Worm (Caenorhabditis elegans): ENCODE measurements around the gene D1044.7.

Gene D1044.7

ce11 chrIII:5469090-5469489, 39.5 kb downstream of the D1044.7 start:
- TF ChIP-seq blmp-1 (tag; optimal IDR thresholded peaks at IDR 0.05; ENCODE audit: insufficient read depth) (no peak), nhr-6 (tag; optimal IDR thresholded peaks at IDR 0.05) (no peak), nhr-10 (tag; optimal IDR thresholded peaks at IDR 0.05) (no peak), nhr-12 (tag; optimal IDR thresholded peaks at IDR 0.05) (no peak), F13H6.1 (tag; optimal IDR thresholded peaks at IDR 0.05) (no peak), nhr-129 (tag; optimal IDR thresholded peaks at IDR 0.05) (no peak), nhr-11 (tag; optimal IDR thresholded peaks at IDR 0.05) (no peak), egl-27 (tag; optimal IDR thresholded peaks at IDR 0.05) (no peak), nhr-23 (tag; optimal IDR thresholded peaks at IDR 0.05) (no peak), lsy-2 (tag; optimal IDR thresholded peaks at IDR 0.05) (no peak), aly-2 (tag; optimal IDR thresholded peaks at IDR 0.05) (no peak), ztf-11 (tag; optimal IDR thresholded peaks at IDR 0.05) (no peak), ztf-1 (GFP tag; conservative IDR thresholded peaks at IDR 0.05) (no peak), ZK546.5 (tag; optimal IDR thresholded peaks at IDR 0.05) (no peak), ama-1 (optimal IDR thresholded peaks at IDR 0.05) (no peak), Y55F3AM.14 (GFP tag; optimal IDR thresholded peaks at IDR 0.05) (no peak)

ce11 chrIII:5464850-5465249, 43.7 kb downstream of the D1044.7 start:
- TF ChIP-seq gmeb-1 (tag; optimal IDR thresholded peaks at IDR 0.05) (no peak), ztf-4 (tag; optimal IDR thresholded peaks at IDR 0.05) (no peak), unc-62 (GFP tag; optimal IDR thresholded peaks at IDR 0.05) (no peak), C34F6.9 (tag; optimal IDR thresholded peaks at IDR 0.05) (no peak), sem-4 (tag; optimal IDR thresholded peaks at IDR 0.05) (no peak), sma-3 (GFP tag; optimal IDR thresholded peaks at IDR 0.05) (peak; percentile 46), elt-3 (tag; optimal IDR thresholded peaks at IDR 0.05) (no peak), nhr-21 (tag; optimal IDR thresholded peaks at IDR 0.05) (peak; percentile 57), nhr-237 (tag; optimal IDR thresholded peaks at IDR 0.05) (no peak), nhr-129 (tag; optimal IDR thresholded peaks at IDR 0.05) (no peak), elt-1 (tag; optimal IDR thresholded peaks at IDR 0.05) (no peak), lin-11 (tag; optimal IDR thresholded peaks at IDR 0.05) (no peak), mdl-1 (tag; optimal IDR thresholded peaks at IDR 0.05) (no peak), sma-9 (GFP tag; optimal IDR thresholded peaks at IDR 0.05) (peak; percentile 65), sma-9 (tag; optimal IDR thresholded peaks at IDR 0.05) (no peak), alr-1 (tag; optimal IDR thresholded peaks at IDR 0.05) (no peak), mbf-1 (tag; optimal IDR thresholded peaks at IDR 0.05) (no peak), fos-1 (tag; optimal IDR thresholded peaks at IDR 0.05) (peak; percentile 29), ztf-11 (tag; optimal IDR thresholded peaks at IDR 0.05) (no peak)

DNA sequence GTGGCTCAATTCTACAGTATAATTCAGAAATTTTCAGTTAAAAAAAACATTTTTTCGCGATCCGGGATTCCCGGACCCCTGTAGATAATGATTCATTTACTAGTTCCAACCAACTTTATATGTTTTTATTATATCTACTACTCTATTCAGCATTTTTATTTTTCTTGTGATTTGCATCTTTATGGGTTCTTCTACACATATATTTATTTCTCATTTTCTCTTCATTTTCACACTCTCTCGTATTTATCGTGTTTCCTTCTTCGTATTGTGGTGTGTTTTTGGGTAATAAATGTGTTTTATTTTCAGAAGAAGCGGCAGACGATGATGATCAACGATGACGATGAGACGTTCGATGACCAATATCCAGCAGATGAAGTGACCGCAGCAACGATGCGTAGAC, 44.5 kb downstream of the D1044.7 start, which contains the start of gene F48E8.2:
Gene F48E8.2 (plus strand): TSS at position 301 of the 400 bp plus-strand sequence.
- no peak for TF ChIP-seq lin-11 (tag; optimal IDR thresholded peaks at IDR 0.05)
- no peak for TF ChIP-seq lin-39 (tag; optimal IDR thresholded peaks at IDR 0.05)
- TF ChIP-seq R02D3.7 (tag; optimal IDR thresholded peaks at IDR 0.05) = no peak
- no peak for TF ChIP-seq ztf-1 (GFP tag; conservative IDR thresholded peaks at IDR 0.05)
- TF ChIP-seq dmd-4 (tag; optimal IDR thresholded peaks at IDR 0.05) = no peak
- TF ChIP-seq ceh-16 (tag; optimal IDR thresholded peaks at IDR 0.05) = no peak
- no peak for TF ChIP-seq lsy-2 (tag; optimal IDR thresholded peaks at IDR 0.05)
- TF ChIP-seq ZK546.5 (tag; optimal IDR thresholded peaks at IDR 0.05) = no peak
- no peak for TF ChIP-seq nhr-6 (tag; optimal IDR thresholded peaks at IDR 0.05)
- TF ChIP-seq zag-1 (tag; optimal IDR thresholded peaks at IDR 0.05) = no peak
- TF ChIP-seq ama-1 (optimal IDR thresholded peaks at IDR 0.05) = no peak
- no peak for TF ChIP-seq sma-9 (GFP tag; optimal IDR thresholded peaks at IDR 0.05)
- TF ChIP-seq sma-9 (tag; optimal IDR thresholded peaks at IDR 0.05) = no peak

DNA sequence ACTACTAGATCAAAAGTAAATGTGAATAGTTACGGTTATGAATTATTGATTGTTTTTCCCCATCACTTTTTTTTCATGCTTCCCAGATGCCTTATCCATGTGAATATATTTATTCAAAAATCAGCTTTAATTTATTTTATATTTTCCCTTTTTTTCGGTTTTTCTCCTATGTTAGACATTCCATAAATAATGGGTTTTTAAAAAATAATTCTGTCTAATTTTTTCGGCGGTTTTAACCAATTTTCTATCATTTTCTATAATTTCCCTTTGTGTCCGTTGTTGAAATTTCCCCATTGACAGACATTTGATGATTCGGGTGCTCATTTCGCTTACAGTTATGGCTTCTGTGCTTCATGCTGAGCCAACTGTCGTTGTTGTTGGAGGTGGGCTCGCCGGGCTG, 47.5 kb downstream of the D1044.7 start, which contains the start of gene F48E8.3:
Gene F48E8.3 (plus strand): TSS at position 301 of the 400 bp plus-strand sequence.
- TF ChIP-seq lin-11 (tag; optimal IDR thresholded peaks at IDR 0.05) (no peak), dmd-4 (tag; optimal IDR thresholded peaks at IDR 0.05) (no peak), elt-3 (tag; optimal IDR thresholded peaks at IDR 0.05) (no peak), nhr-10 (tag; optimal IDR thresholded peaks at IDR 0.05) (no peak), alr-1 (tag; optimal IDR thresholded peaks at IDR 0.05) (no peak), nhr-77 (tag; optimal IDR thresholded peaks at IDR 0.05) (no peak), ceh-82 (tag; optimal IDR thresholded peaks at IDR 0.05) (no peak), snpc-4 (tag; optimal IDR thresholded peaks at IDR 0.05) (no peak), zag-1 (tag; optimal IDR thresholded peaks at IDR 0.05) (no peak), sma-9 (GFP tag; optimal IDR thresholded peaks at IDR 0.05) (no peak), sma-9 (tag; optimal IDR thresholded peaks at IDR 0.05) (no peak)
